Fruit fly (Drosophila melanogaster): ENCODE results near the gene bowl.

bowl gene

DNA sequence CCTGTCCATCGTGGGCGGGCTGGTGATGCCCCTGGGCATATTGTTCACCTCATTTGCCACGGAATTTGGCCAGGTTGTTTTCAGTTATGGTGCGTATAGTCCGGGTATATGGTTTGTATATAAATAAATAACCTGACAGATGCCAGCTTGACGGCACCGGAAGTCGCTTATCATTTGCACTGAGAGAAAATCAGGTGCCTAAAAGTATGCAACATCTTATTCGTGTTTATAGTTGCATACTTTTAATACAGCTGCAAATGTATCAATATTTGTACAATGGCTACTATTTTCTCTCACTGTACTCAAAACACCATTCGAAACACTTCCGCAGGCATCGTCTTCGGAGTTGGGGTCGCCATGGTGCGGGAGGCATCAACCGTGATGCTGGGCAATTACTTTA, 22.8 kb upstream of the bowl start (continued):
- TF ChIP-seq CG17385 (GFP tag; optimal IDR thresholded peaks at IDR 0.05): peak; percentile 5
- TF ChIP-seq dm (GFP tag; optimal IDR thresholded peaks at IDR 0.05): no peak
- TF ChIP-seq CG14441 (GFP tag; IDR thresholded peaks at IDR 0.05): no peak
- TF ChIP-seq Dek (tag; optimal IDR thresholded peaks at IDR 0.05): no peak
- no peak for TF ChIP-seq Fer1 (GFP tag; optimal IDR thresholded peaks at IDR 0.05)
- TF ChIP-seq B-H2 (GFP tag; optimal IDR thresholded peaks at IDR 0.05): no peak
- TF ChIP-seq Pdp1 (GFP tag; optimal IDR thresholded peaks at IDR 0.05): no peak
- peak; percentile 41; the same call in 2 of the 3 replicates for TF ChIP-seq row (GFP tag; IDR thresholded peaks at IDR 0.05)
- TF ChIP-seq CG2120 (GFP tag; optimal IDR thresholded peaks at IDR 0.05): peak; percentile 49
- TF ChIP-seq lab (GFP tag; optimal IDR thresholded peaks at IDR 0.05): peak; percentile 63
- no peak for TF ChIP-seq CG6689 (GFP tag; IDR thresholded peaks at IDR 0.05)
- peak; percentile 35; the same call in 1 of the 3 replicates for TF ChIP-seq Dbx (GFP tag; IDR thresholded peaks at IDR 0.05)
- TF ChIP-seq zfh1 (GFP tag; IDR thresholded peaks at IDR 0.05): 0 out of 3 replicates have a peak, but pooled peaks have one; percentile 41
- TF ChIP-seq Aef1 (GFP tag; IDR thresholded peaks at IDR 0.05): no peak
- TF ChIP-seq CG6272 (GFP tag; IDR thresholded peaks at IDR 0.05): no peak
- TF ChIP-seq Sin3A (optimal IDR thresholded peaks at IDR 0.05): no peak
- no peak for TF ChIP-seq nerfin-1 (tag; optimal IDR thresholded peaks at IDR 0.05)
- no peak for TF ChIP-seq prd (optimal IDR thresholded peaks at IDR 0.05)
- TF ChIP-seq prd (GFP tag; IDR thresholded peaks at IDR 0.05): no peak
- no peak for TF ChIP-seq CG1832 (GFP tag; optimal IDR thresholded peaks at IDR 0.05)
- no peak for TF ChIP-seq CG17361 (GFP tag; IDR thresholded peaks at IDR 0.05)
- no peak for TF ChIP-seq gem (tag; optimal IDR thresholded peaks at IDR 0.05)
- TF ChIP-seq CG12942 (GFP tag; optimal IDR thresholded peaks at IDR 0.05): no peak
- TF ChIP-seq ci (GFP tag; IDR thresholded peaks at IDR 0.05): peak; percentile 34; the same call in 1 of the 3 replicates
- TF ChIP-seq CG7745 (tag; optimal IDR thresholded peaks at IDR 0.05): no peak
- TF ChIP-seq slbo (GFP tag; IDR thresholded peaks at IDR 0.05): 0 out of 2 replicates have a peak, but pooled peaks have one; percentile 46
- peak; percentile 64; the same call in 2 of the 3 replicates for TF ChIP-seq CG11456 (GFP tag; IDR thresholded peaks at IDR 0.05)
- TF ChIP-seq CG14050 (GFP tag; IDR thresholded peaks at IDR 0.05): no peak
- no peak for TF ChIP-seq bowl (GFP tag; IDR thresholded peaks at IDR 0.05)
- TF ChIP-seq az2 (GFP tag; optimal IDR thresholded peaks at IDR 0.05): no peak
- no peak for TF ChIP-seq HLH54F (GFP tag; optimal IDR thresholded peaks at IDR 0.05)
- no peak for TF ChIP-seq CG10654 (GFP tag; optimal IDR thresholded peaks at IDR 0.05)
- TF ChIP-seq pita (GFP tag; optimal IDR thresholded peaks at IDR 0.05): no peak
- peak; percentile 8 for TF ChIP-seq CG12744 (GFP tag; optimal IDR thresholded peaks at IDR 0.05)
- TF ChIP-seq vvl (GFP tag; IDR thresholded peaks at IDR 0.05): peak; percentile 48; the same call in 1 of the 2 replicates
- no peak for TF ChIP-seq CG10267 (tag; optimal IDR thresholded peaks at IDR 0.05)
- no peak for TF ChIP-seq BEAF-32 (GFP tag; optimal IDR thresholded peaks at IDR 0.05)
- peak; percentile 30 for TF ChIP-seq stwl (tag; optimal IDR thresholded peaks at IDR 0.05)
- TF ChIP-seq eyg (GFP tag; optimal IDR thresholded peaks at IDR 0.05): peak; percentile 3
- TF ChIP-seq CG17328 (GFP tag; IDR thresholded peaks at IDR 0.05): no peak
- TF ChIP-seq jumu (GFP tag; optimal IDR thresholded peaks at IDR 0.05): no peak
- TF ChIP-seq CG1602 (GFP tag; optimal IDR thresholded peaks at IDR 0.05): no peak
- TF ChIP-seq Hr51 (GFP tag; optimal IDR thresholded peaks at IDR 0.05): peak; percentile 25 to 26
- no peak for TF ChIP-seq CG17186 (GFP tag; optimal IDR thresholded peaks at IDR 0.05)
- no peak for TF ChIP-seq CG13775 (GFP tag; optimal IDR thresholded peaks at IDR 0.05)
- 0 out of 3 replicates have a peak, but pooled peaks have one; percentile 52 for TF ChIP-seq Optix (GFP tag; IDR thresholded peaks at IDR 0.05)
- no peak for TF ChIP-seq CG33557 (GFP tag; optimal IDR thresholded peaks at IDR 0.05)
- TF ChIP-seq CG34422 (GFP tag; IDR thresholded peaks at IDR 0.05): 0 out of 3 replicates have a peak, but pooled peaks have one; percentile 45
- peak; percentile 77 for TF ChIP-seq sens (GFP tag)
- TF ChIP-seq schlank (tag; optimal IDR thresholded peaks at IDR 0.05): no peak
- TF ChIP-seq Taf1 (GFP tag; IDR thresholded peaks at IDR 0.05): no peak
- peak; percentile 13 for TF ChIP-seq Fer3 (tag; optimal IDR thresholded peaks at IDR 0.05)

Measured in whole organism, embryonic.